Worm (Caenorhabditis elegans): ENCODE measurements around the gene gst-33.

gst-33 gene

ce11 chrV:3417928-3418327, 50.4 kb downstream of the gst-33 start, which contains the start of gene T20D4.3:
TSS of gene T20D4.3 (plus strand) at chrV:3418228.
- TF ChIP-seq sptf-2 (GFP tag; optimal IDR thresholded peaks at IDR 0.05) (no peak), hmg-1.2 (GFP tag; IDR thresholded peaks at IDR 0.05) (no peak), let-607 (tag; optimal IDR thresholded peaks at IDR 0.05) (no peak), K11D2.4 (GFP tag; IDR thresholded peaks at IDR 0.05) (no peak), die-1 (tag; optimal IDR thresholded peaks at IDR 0.05) (no peak), hlh-12 (tag; optimal IDR thresholded peaks at IDR 0.05) (no peak), F39B2.1 (GFP tag; IDR thresholded peaks at IDR 0.05) (no peak), akir-1 (GFP tag; optimal IDR thresholded peaks at IDR 0.05) (no peak), Y67H2A.10 (GFP tag; conservative IDR thresholded peaks at IDR 0.05) (no peak), K12H6.12 (tag; optimal IDR thresholded peaks at IDR 0.05) (no peak), sea-2 (GFP tag; IDR thresholded peaks at IDR 0.05) (no peak), cebp-1 (GFP tag; IDR thresholded peaks at IDR 0.05) (no peak), cebp-1 (tag; optimal IDR thresholded peaks at IDR 0.05) (no peak), zfh-2 (GFP tag; conservative IDR thresholded peaks at IDR 0.05) (no peak), egrh-3 (GFP tag; IDR thresholded peaks at IDR 0.05) (no peak), lin-26 (GFP tag; IDR thresholded peaks at IDR 0.05) (no peak)

Data from whole organism, young adult.